Worm (Caenorhabditis elegans) whole organism, mixed stage, embryonic: Measurements from ENCODE around the gene H10E21.4.

ENCODE experiments used
- M03D4.4 ChIP-seq: sonication (generic microtip); optimal IDR thresholded peaks from 2 replicates; lab custom pipeline; 2017; ENCODE audit warnings: mild to moderate bottlenecking, missing genetic modification characterization, missing compliant biosample characterization
- bed-3 ChIP-seq: fragments of 200-800 bp; sonication (Bioruptor generic); optimal IDR thresholded peaks from 3 replicates; lab custom pipeline; 2018; ENCODE audit warnings: mild to moderate bottlenecking, missing genetic modification characterization, moderate library complexity, missing compliant biosample characterization
- ceh-39 ChIP-seq: fragments of 150-350 bp; optimal IDR thresholded peaks from 2 replicates; lab custom pipeline; 2014; ENCODE audit warnings: missing biosample characterization, missing genetic modification characterization
- ceh-43 ChIP-seq: fragments of 200-800 bp; sonication (Bioruptor generic); optimal IDR thresholded peaks from 2 replicates; lab custom pipeline; 2018; ENCODE audit warnings: mild to moderate bottlenecking, missing genetic modification characterization, moderate library complexity, missing compliant biosample characterization
- ceh-83 ChIP-seq: fragments of 200-800 bp; sonication (Bioruptor generic); optimal IDR thresholded peaks from 2 replicates; lab custom pipeline; 2018; ENCODE audit warnings: mild to moderate bottlenecking, missing genetic modification characterization, missing compliant biosample characterization
- ces-1 ChIP-seq: fragments of 150-350 bp; optimal IDR thresholded peaks from 2 replicates; lab custom pipeline; 2014; ENCODE audit warnings: missing biosample characterization, missing genetic modification reagents, missing genetic modification characterization
- drap-1 ChIP-seq: fragments of 200-800 bp; sonication (Bioruptor generic); optimal IDR thresholded peaks from 3 replicates; lab custom pipeline; 2018; ENCODE audit warnings: mild to moderate bottlenecking, missing genetic modification characterization, missing compliant biosample characterization
- elt-1 ChIP-seq: sonication (generic microtip); optimal IDR thresholded peaks from 2 replicates; lab custom pipeline; 2017; ENCODE audit warnings: missing genetic modification characterization, mild to moderate bottlenecking, missing compliant biosample characterization, antibody characterized with exemption, moderate library complexity, borderline replicate concordance; ENCODE audit not compliant: insufficient read depth
- elt-3 ChIP-seq: fragments of 150-350 bp; optimal IDR thresholded peaks from 2 replicates; lab custom pipeline; 2014; ENCODE audit warnings: missing biosample characterization, missing genetic modification characterization
- flh-1 ChIP-seq: fragments of 200-800 bp; sonication (Bioruptor generic); optimal IDR thresholded peaks from 2 replicates; lab custom pipeline; 2018; ENCODE audit warnings: mild to moderate bottlenecking, missing genetic modification characterization, moderate library complexity, missing compliant biosample characterization
- ham-2 ChIP-seq: fragments of 200-800 bp; sonication (Bioruptor generic); optimal IDR thresholded peaks from 2 replicates; lab custom pipeline; 2018; ENCODE audit warnings: mild to moderate bottlenecking, missing genetic modification characterization, missing compliant biosample characterization
- lin-13 ChIP-seq: fragments of 150-350 bp; optimal IDR thresholded peaks from 2 replicates; lab custom pipeline; 2014; ENCODE audit warnings: missing biosample characterization, missing genetic modification characterization
- lin-32 ChIP-seq: fragments of 200-800 bp; sonication (Bioruptor generic); optimal IDR thresholded peaks from 2 replicates; lab custom pipeline; 2018; ENCODE audit warnings: mild to moderate bottlenecking, missing genetic modification characterization, missing compliant biosample characterization
- lsy-2 ChIP-seq: fragments of 150-350 bp; optimal IDR thresholded peaks from 2 replicates; lab custom pipeline; 2014; ENCODE audit warnings: missing biosample characterization, missing genetic modification characterization
- mep-1 ChIP-seq: fragments of 150-350 bp; optimal IDR thresholded peaks from 2 replicates; lab custom pipeline; 2017; ENCODE audit warnings: missing biosample characterization, missing genetic modification reagents, missing genetic modification characterization, inconsistent platforms
- mls-2 ChIP-seq: sonication (generic microtip); optimal IDR thresholded peaks from 2 replicates; lab custom pipeline; 2016; ENCODE audit warnings: mild to moderate bottlenecking, missing genetic modification characterization, moderate library complexity, missing compliant biosample characterization
- nhr-12 ChIP-seq: fragments of 150-350 bp; optimal IDR thresholded peaks from 2 replicates; lab custom pipeline; 2014; ENCODE audit warnings: missing biosample characterization, missing genetic modification characterization
- nhr-28 ChIP-seq: fragments of 150-350 bp; optimal IDR thresholded peaks from 2 replicates; lab custom pipeline; 2014; ENCODE audit warnings: missing biosample characterization, missing genetic modification characterization
- nhr-76 ChIP-seq: sonication (generic microtip); optimal IDR thresholded peaks from 2 replicates; lab custom pipeline; 2017; ENCODE audit warnings: missing biosample characterization, missing genetic modification characterization
- pha-4 ChIP-seq: fragments of 150-350 bp; optimal IDR thresholded peaks from 2 replicates; lab custom pipeline; 2018; ENCODE audit warnings: missing biosample characterization, missing genetic modification reagents, missing genetic modification characterization
- sptf-1 ChIP-seq: sonication (generic microtip); optimal IDR thresholded peaks from 2 replicates; lab custom pipeline; 2017; ENCODE audit warnings: mild to moderate bottlenecking, missing genetic modification characterization, moderate library complexity, missing compliant biosample characterization
- tbx-8 ChIP-seq: fragments of 200-800 bp; sonication (Bioruptor generic); optimal IDR thresholded peaks from 2 replicates; lab custom pipeline; 2018; ENCODE audit warnings: mild to moderate bottlenecking, missing genetic modification characterization, moderate library complexity, missing compliant biosample characterization
- unc-120 ChIP-seq: sonication (generic microtip); optimal IDR thresholded peaks from 2 replicates; lab custom pipeline; 2017; ENCODE audit warnings: missing genetic modification characterization, missing compliant biosample characterization; ENCODE audit not compliant: poor library complexity, severe bottlenecking
- unc-62 ChIP-seq: fragments of 150-350 bp; optimal IDR thresholded peaks from 2 replicates; lab custom pipeline; 2014; ENCODE audit warnings: missing biosample characterization, missing genetic modification reagents, missing genetic modification characterization
- ztf-11 ChIP-seq: fragments of 150-350 bp; optimal IDR thresholded peaks from 2 replicates; lab custom pipeline; 2014; ENCODE audit warnings: missing biosample characterization, missing genetic modification characterization

Gene H10E21.4

DNA sequence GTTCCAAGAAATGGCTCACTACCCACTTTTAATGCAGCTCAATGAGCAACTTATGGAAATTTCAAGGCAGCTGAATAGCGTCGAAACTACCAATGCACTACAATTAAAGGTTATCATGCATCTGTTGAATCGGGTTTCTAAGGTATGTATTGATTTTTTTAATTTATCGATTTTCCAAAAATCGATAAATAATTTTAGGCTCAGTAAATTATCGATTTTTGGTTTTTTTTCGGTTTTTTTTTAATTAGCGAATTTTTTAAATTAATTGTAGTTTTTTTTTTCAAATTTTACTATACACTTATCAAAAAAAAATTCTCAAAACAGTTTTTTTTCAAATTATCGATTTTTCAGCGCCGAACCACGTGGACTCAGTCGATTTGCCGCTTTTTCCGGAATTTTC lies 2.7 kb downstream of the H10E21.4 start:
- TF ChIP-seq elt-3 (tag; lab: Kevin White, UChicago) (no peak), lin-32 (GFP tag; lab: Kevin White, UChicago) (no peak), unc-120 (tag; lab: Kevin White, UChicago) (no peak), elt-1 (tag; lab: Kevin White, UChicago) (no peak), M03D4.4 (tag; lab: Kevin White, UChicago) (no peak), ceh-39 (no peak), ztf-11 (tag; lab: Kevin White, UChicago) (no peak), ceh-83 (no peak), lsy-2 (tag; lab: Kevin White, UChicago) (no peak), nhr-76 (tag; lab: Kevin White, UChicago) (no peak), unc-62 (GFP tag; lab: Kevin White, UChicago) (no peak), pha-4 (no peak), nhr-12 (tag; lab: Kevin White, UChicago) (no peak)

DNA sequence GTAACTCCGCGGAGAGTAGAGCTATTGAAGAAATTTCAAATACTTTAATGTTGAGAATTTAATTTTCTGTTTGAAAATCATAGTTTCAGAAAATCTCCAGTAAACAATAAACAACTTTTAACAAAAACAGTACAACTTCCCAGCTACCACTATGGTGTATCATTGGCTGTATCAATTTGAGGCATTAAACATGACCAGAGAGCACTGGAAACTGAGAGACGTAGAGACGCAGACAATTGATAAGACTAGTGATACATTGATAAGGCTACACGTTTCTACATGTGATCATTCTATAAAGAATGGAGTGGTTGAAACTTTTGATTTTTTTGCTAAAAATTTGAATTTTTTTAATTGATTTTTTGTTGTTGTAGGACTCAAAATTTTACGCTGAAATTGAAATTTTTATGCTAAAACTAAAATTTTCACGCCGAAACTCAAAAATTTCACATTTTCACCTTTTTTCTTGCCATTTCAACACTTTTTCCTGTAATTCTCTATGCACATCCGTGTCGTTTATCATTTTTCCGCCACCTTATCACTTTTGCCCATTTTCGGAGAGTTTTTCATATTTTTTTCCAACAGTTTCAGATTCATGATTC lies 4.2 kb downstream of the H10E21.4 start, which contains the start of gene H10E21.1:
H10E21.1 (plus strand) TSS at position 549 of the 599 bp plus-strand sequence.
- TF ChIP-seq tbx-8 (no peak), flh-1 (GFP tag; lab: Kevin White, UChicago) (no peak), nhr-28 (tag; lab: Kevin White, UChicago) (no peak), nhr-12 (tag; lab: Kevin White, UChicago) (no peak), lin-13 (tag; lab: Kevin White, UChicago) (no peak), ceh-43 (GFP tag; lab: Kevin White, UChicago) (no peak), elt-3 (tag; lab: Kevin White, UChicago) (peak; percentile 92)
- TF ChIP-seq, all 35 proteins: peak for 1

DNA sequence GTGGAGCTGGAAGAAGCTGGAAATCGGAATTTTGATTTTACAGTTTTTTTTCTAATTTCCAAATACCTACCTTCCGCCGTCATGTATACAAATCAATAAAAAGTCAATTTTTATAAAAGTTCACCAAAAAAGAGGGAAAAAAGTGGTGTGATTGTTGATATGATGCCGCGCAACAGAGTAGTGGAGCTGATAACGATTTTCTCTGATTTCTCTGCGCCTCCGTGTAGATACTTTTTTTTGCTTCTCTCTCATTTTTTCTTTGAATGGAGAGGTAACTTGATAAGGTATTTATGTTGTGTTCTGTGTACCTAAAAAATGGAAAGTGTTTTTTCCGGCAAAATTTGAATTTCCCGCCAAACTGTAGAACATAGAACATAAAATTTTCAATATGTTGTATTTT lies 4.8 kb downstream of the H10E21.4 start, which contains the start of gene nhr-80:
nhr-80 (minus strand) TSS at position 199 of the 400 bp plus-strand sequence.
- TF ChIP-seq ztf-11 (tag; lab: Kevin White, UChicago) (no peak), ham-2 (no peak), ceh-43 (GFP tag; lab: Kevin White, UChicago) (no peak), bed-3 (no peak)

DNA sequence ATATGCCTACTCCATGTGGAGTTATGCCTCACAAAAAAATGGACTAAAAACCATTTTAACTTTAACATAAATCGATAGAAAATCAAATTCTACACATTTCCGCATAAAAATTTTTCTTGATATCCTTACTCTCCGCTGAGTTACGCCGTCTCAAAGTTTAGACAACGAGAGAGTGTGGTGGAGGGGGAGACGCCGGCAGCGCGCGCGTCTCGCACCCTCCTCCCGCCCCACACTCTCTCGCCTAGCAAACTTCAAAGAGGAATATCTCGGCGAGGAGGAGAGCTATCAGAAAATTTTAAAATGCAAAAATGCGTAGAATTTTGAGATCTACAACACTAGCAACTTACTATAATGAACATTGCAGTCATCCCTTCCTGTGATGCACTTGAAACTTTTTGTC lies 5.3 kb downstream of the H10E21.4 start:
- TF ChIP-seq ceh-43 (GFP tag; lab: Kevin White, UChicago): no peak
- no peak for TF ChIP-seq mls-2
- TF ChIP-seq ces-1 (GFP tag; lab: Kevin White, UChicago): no peak
- no peak for TF ChIP-seq elt-1 (tag; lab: Kevin White, UChicago)
- no peak for TF ChIP-seq ceh-83
- TF ChIP-seq drap-1 (GFP tag; lab: Kevin White, UChicago): no peak
- no peak for TF ChIP-seq sptf-1

DNA sequence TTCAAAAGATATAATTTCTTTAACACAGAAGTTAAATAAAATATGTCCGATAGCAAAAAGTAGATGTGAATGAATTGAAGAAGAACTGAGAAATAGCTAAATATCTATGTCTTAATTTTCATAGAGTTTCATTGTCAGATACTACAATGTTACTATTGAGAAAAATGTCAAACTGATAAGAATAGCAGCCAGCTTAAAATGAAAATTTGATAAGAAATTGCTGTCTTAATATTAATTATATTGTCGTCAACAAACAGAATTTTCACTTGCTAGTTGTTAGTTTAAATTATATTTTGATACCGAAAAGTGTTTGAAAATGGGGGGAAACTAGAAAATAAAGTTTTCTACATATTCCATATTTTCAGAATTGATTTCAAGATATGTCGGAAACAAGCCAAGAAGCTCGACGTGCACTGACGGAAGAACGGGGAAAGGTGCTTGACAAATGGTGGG lies 16.5 kb downstream of the H10E21.4 start, which contains the start of the genes fbxa-6, cTel54X.2 and npr-30:
fbxa-6 (minus strand) TSS at position 179 of the 453 bp plus-strand sequence.
cTel54X.2 (plus strand) TSS at position 360 of the 453 bp plus-strand sequence.
npr-30 (plus strand) TSS at position 403 of the 453 bp plus-strand sequence.
- no peak for TF ChIP-seq ces-1 (GFP tag; lab: Kevin White, UChicago)
- no peak for TF ChIP-seq ceh-83
- TF ChIP-seq lin-32 (GFP tag; lab: Kevin White, UChicago): no peak
- no peak for TF ChIP-seq unc-62 (GFP tag; lab: Kevin White, UChicago)
- no peak for TF ChIP-seq lin-13 (tag; lab: Kevin White, UChicago)
- TF ChIP-seq mep-1 (tag; lab: Kevin White, UChicago): no peak
